Worm (Caenorhabditis elegans) whole organism, L4 larva: Measurements from ENCODE around the gene F58F9.8.
A peak's percentile ranks its signal among the peaks of the same experiment; 100 is the strongest.
"Not testable (repeated sequence)": the region's sequence is repeated elsewhere in the genome, so short reads cannot be mapped to it uniquely, and the experiment has no call there.

Experiments
- F37D6.2 ChIP-seq: sonication (generic microtip); optimal IDR thresholded peaks from 2 replicates; lab custom pipeline; 2016; ENCODE audit warnings: mild to moderate bottlenecking, missing genetic modification characterization, missing compliant biosample characterization
- Y75B8A.6 ChIP-seq: fragments of 200-800 bp; sonication (Bioruptor generic); IDR thresholded peaks from 2 replicates; pipeline ENCODE4 v1.3.6; 2022; ENCODE audit warnings: missing genetic modification reagents, missing genetic modification characterization, missing compliant biosample characterization
- aha-1 ChIP-seq: fragments of 150-350 bp; peaks from one replicate; lab custom pipeline; 2014; ENCODE audit warnings: missing biosample characterization, missing genetic modification characterization
- ama-1 ChIP-seq: fragments of 150-350 bp; optimal IDR thresholded peaks from 2 replicates; lab custom pipeline; 2014; ENCODE audit warnings: inconsistent platforms, mixed read lengths
- ceh-20 ChIP-seq: fragments of 200-800 bp; sonication (Bioruptor generic); IDR thresholded peaks from 2 replicates; pipeline ENCODE4 v1.3.6; 2022; ENCODE audit warnings: missing genetic modification reagents, missing genetic modification characterization, missing compliant biosample characterization
- ceh-44 ChIP-seq: fragments of 200-800 bp; sonication (Bioruptor generic); IDR thresholded peaks from 2 replicates; pipeline ENCODE4 v1.3.6; 2022; ENCODE audit warnings: missing genetic modification reagents, missing genetic modification characterization, missing compliant biosample characterization
- daf-16 ChIP-seq, 3 experiments: sonication (generic microtip); optimal IDR thresholded peaks; 2 replicates each; lab custom pipeline; 2016 to 2017; ENCODE audit warnings: missing genetic modification characterization in 3 of 3, missing genetic modification reagents in 3 of 3, mild to moderate bottlenecking in 2 of 3, missing compliant biosample characterization in 2 of 3, missing biosample characterization in 1 of 3, moderate library complexity in 1 of 3
- dmd-6 ChIP-seq: fragments of 200-800 bp; sonication (Bioruptor generic); IDR thresholded peaks from 2 replicates; pipeline ENCODE4 v1.3.6; 2022; ENCODE audit warnings: missing genetic modification reagents, missing genetic modification characterization, missing compliant biosample characterization
- dmd-9 ChIP-seq: fragments of 200-800 bp; sonication (Bioruptor generic); IDR thresholded peaks from 2 replicates; pipeline ENCODE4 v1.3.6; 2022; ENCODE audit warnings: missing genetic modification reagents, missing genetic modification characterization, missing compliant biosample characterization
- dve-1 ChIP-seq: sonication (generic microtip); optimal IDR thresholded peaks from 2 replicates; lab custom pipeline; 2017; ENCODE audit warnings: antibody characterized with exemption, mild to moderate bottlenecking, missing genetic modification characterization, missing compliant biosample characterization; ENCODE audit not compliant: insufficient read depth
- egl-43 ChIP-seq: fragments of 200-800 bp; sonication (Bioruptor generic); IDR thresholded peaks from 2 replicates; pipeline ENCODE4 v1.3.6; 2022; ENCODE audit warnings: missing genetic modification reagents, missing genetic modification characterization, missing compliant biosample characterization
- fos-1 ChIP-seq: fragments of 150-350 bp; optimal IDR thresholded peaks from 2 replicates; lab custom pipeline; 2014; ENCODE audit warnings: missing biosample characterization, missing genetic modification characterization
- gei-8 ChIP-seq: fragments of 200-800 bp; sonication (Bioruptor generic); optimal IDR thresholded peaks from 2 replicates; lab custom pipeline; 2018; ENCODE audit warnings: mild to moderate bottlenecking, missing genetic modification characterization, missing compliant biosample characterization
- hlh-11 ChIP-seq: fragments of 200-800 bp; sonication (Bioruptor generic); optimal IDR thresholded peaks from 2 replicates; lab custom pipeline; 2018; ENCODE audit warnings: mild to moderate bottlenecking, missing genetic modification characterization, missing compliant biosample characterization
- hlh-30 ChIP-seq: sonication (generic microtip); optimal IDR thresholded peaks from 2 replicates; lab custom pipeline; 2017; ENCODE audit warnings: antibody characterized with exemption, mild to moderate bottlenecking, missing genetic modification characterization, missing compliant biosample characterization; ENCODE audit not compliant: insufficient read depth
- lin-15B ChIP-seq: fragments of 150-350 bp; sonication (generic microtip); optimal IDR thresholded peaks from 3 replicates; lab custom pipeline; 2014; ENCODE audit warnings: missing biosample characterization, missing genetic modification characterization
- lin-38 ChIP-seq: fragments of 200-800 bp; sonication (Bioruptor generic); IDR thresholded peaks from 2 replicates; pipeline ENCODE4 v1.3.6; 2022; ENCODE audit warnings: missing genetic modification reagents, missing genetic modification characterization, missing compliant biosample characterization
- mdl-1 ChIP-seq, 2 experiments: fragments of 150-350 bp in 1 of 2; sonication (generic microtip) in 1 of 2; optimal IDR thresholded peaks; 2 replicates each; lab custom pipeline; 2014 to 2017; ENCODE audit warnings: missing biosample characterization in 2 of 2, missing genetic modification characterization in 2 of 2
- nhr-111 ChIP-seq: fragments of 200-800 bp; sonication (Bioruptor generic); optimal IDR thresholded peaks from 2 replicates; lab custom pipeline; 2018; ENCODE audit warnings: mild to moderate bottlenecking, missing genetic modification characterization, missing compliant biosample characterization
- nhr-28 ChIP-seq: fragments of 150-350 bp; optimal IDR thresholded peaks from 2 replicates; lab custom pipeline; 2014; ENCODE audit warnings: missing biosample characterization, missing genetic modification characterization
- nhr-41 ChIP-seq: fragments of 200-800 bp; sonication (Bioruptor generic); IDR thresholded peaks from 2 replicates; pipeline ENCODE4 v1.3.6; 2022; ENCODE audit warnings: missing genetic modification reagents, missing genetic modification characterization, missing compliant biosample characterization
- nhr-42 ChIP-seq: fragments of 200-800 bp; sonication (Bioruptor generic); IDR thresholded peaks from 2 replicates; pipeline ENCODE4 v1.3.6; 2022; ENCODE audit warnings: missing genetic modification characterization, missing compliant biosample characterization
- nhr-48 ChIP-seq: sonication (generic microtip); optimal IDR thresholded peaks from 2 replicates; lab custom pipeline; 2016; ENCODE audit warnings: mild to moderate bottlenecking, missing genetic modification characterization, missing compliant biosample characterization
- nhr-6 ChIP-seq: fragments of 150-350 bp; optimal IDR thresholded peaks from 2 replicates; lab custom pipeline; 2014; ENCODE audit warnings: missing biosample characterization, missing genetic modification characterization
- nhr-77 ChIP-seq: fragments of 150-350 bp; optimal IDR thresholded peaks from 2 replicates; lab custom pipeline; 2014; ENCODE audit warnings: missing biosample characterization, missing genetic modification characterization
- pha-4 ChIP-seq, 2 experiments: fragments of 150-350 bp in 1 of 2; fragments of 200-800 bp in 1 of 2; sonication (Bioruptor generic) in 1 of 2; IDR thresholded peaks in 1 of 2; optimal IDR thresholded peaks in 1 of 2; 2 replicates each; pipeline versions ENCODE4 v1.3.6 to Lab custom; 2014 to 2022; ENCODE audit warnings: missing genetic modification characterization in 2 of 2, missing genetic modification reagents in 2 of 2, missing biosample characterization in 1 of 2, missing compliant biosample characterization in 1 of 2
- pqm-1 ChIP-seq: sonication (generic microtip); optimal IDR thresholded peaks from 2 replicates; lab custom pipeline; 2017; ENCODE audit warnings: missing biosample characterization, missing genetic modification characterization
- sdz-12 ChIP-seq: fragments of 200-800 bp; sonication (Bioruptor generic); optimal IDR thresholded peaks from 2 replicates; lab custom pipeline; 2018; ENCODE audit warnings: mild to moderate bottlenecking, missing genetic modification characterization, missing compliant biosample characterization
- skn-1 ChIP-seq: fragments of 150-350 bp; optimal IDR thresholded peaks from 2 replicates; lab custom pipeline; 2014; ENCODE audit warnings: missing biosample characterization, missing genetic modification characterization
- tra-1 ChIP-seq: fragments of 200-800 bp; sonication (Bioruptor generic); IDR thresholded peaks from 2 replicates; pipeline ENCODE4 v1.3.6; 2022; ENCODE audit warnings: missing genetic modification reagents, missing genetic modification characterization, missing compliant biosample characterization
- unc-62 ChIP-seq, 3 experiments: fragments of 150-350 bp in 1 of 3; sonication (generic microtip); optimal IDR thresholded peaks in 2 of 3; peaks in 1 of 3; 1 replicate in 1 of 3; 2 replicates in 2 of 3; lab custom pipeline; 2014 to 2017; ENCODE audit warnings: missing biosample characterization in 3 of 3, missing genetic modification characterization in 3 of 3, missing genetic modification reagents in 3 of 3, missing genotype in 1 of 3
- vab-7 ChIP-seq: fragments of 200-800 bp; sonication (Bioruptor generic); IDR thresholded peaks from 2 replicates; pipeline ENCODE4 v1.3.6; 2022; ENCODE audit warnings: missing genetic modification reagents, missing genetic modification characterization, missing compliant biosample characterization
- zfp-3 ChIP-seq: fragments of 200-800 bp; sonication (Bioruptor generic); conservative IDR thresholded peaks from 2 replicates; pipeline ENCODE4 v1.3.6; 2022; ENCODE audit warnings: missing genetic modification reagents, missing genetic modification characterization, missing compliant biosample characterization
- zip-2 ChIP-seq: fragments of 150-350 bp; optimal IDR thresholded peaks from 2 replicates; lab custom pipeline; 2014; ENCODE audit warnings: missing biosample characterization, missing genetic modification characterization

The F58F9.8 gene

DNA sequence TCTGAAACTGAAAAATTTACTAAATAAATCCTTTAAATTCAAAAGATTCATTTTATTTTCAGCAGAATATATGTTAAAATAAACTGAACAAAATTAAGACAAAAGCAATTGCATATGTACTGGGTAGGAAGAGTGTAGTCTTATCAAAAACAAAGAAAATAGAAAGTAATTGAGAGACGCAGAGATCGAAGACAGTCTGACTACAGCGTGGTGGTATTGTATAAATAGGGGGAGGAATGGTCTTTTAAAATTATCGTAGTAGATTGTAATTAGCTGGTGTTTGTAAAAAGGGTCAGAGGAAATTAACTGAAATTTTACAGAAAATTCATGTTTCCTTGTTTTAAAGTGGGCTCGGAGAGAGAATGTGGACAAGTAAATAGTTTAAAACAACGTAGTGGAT is 10.5 kb downstream of the F58F9.8 start, which contains the start of gene acox-3:
Gene acox-3 (minus strand): TSS at position 7 of the 400 bp plus-strand sequence.
- peak; percentile 53 for TF ChIP-seq pqm-1
- TF ChIP-seq lin-38 (GFP tag; lab: Robert Waterston, UW), result no peak
- TF ChIP-seq dve-1 (tag; lab: Kevin White, UChicago), result peak; percentile 40
- no peak for TF ChIP-seq daf-16 (GFP tag; optimal IDR thresholded peaks at IDR 0.05; lab: Kevin White, UChicago)
- peak; percentile 88 for TF ChIP-seq daf-16 (tag; optimal IDR thresholded peaks at IDR 0.05; lab: Kevin White, UChicago)
- no peak for TF ChIP-seq unc-62 (GFP tag; optimal IDR thresholded peaks at IDR 0.05 in 1 of 2; lab: Kevin White, UChicago)
- no peak for TF ChIP-seq unc-62 (tag; optimal IDR thresholded peaks at IDR 0.05; lab: Kevin White, UChicago)
- TF ChIP-seq nhr-28, result peak; percentile 66
- 0 out of 2 replicates have a peak, but pooled peaks have one; percentile 13 for TF ChIP-seq dmd-6 (GFP tag; lab: Robert Waterston, UW)

DNA sequence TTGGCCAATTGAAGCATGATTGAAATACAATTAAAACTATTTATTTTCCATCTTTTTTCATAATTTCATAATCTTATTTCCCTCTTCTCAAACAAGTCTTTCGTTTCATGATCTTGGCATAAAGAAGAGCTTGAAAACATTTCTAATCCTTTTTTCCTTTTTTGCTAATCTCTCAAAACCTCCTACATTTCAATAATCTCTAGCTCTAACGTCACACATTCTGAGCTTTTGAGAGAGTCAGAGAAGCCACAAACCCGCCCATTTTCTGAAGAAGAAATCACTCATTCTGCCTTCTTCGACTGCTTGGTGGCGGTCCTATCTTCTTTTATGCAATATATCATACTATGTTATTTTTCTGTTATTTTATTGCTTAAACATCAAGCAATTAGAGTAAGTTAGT is 11.6 kb downstream of the F58F9.8 start, which contains the start of gene F58F9.1:
Gene F58F9.1 (plus strand): TSS at position 251 of the 400 bp plus-strand sequence.
- TF ChIP-seq nhr-77 (tag; lab: Kevin White, UChicago) (no peak), ama-1 (no peak), hlh-30 (peak; percentile 6), aha-1 (tag; lab: Kevin White, UChicago) (peak; percentile 44), unc-62 (GFP tag; optimal IDR thresholded peaks at IDR 0.05 in 1 of 2; lab: Kevin White, UChicago) (peak in 1 of 2 experiments; percentile 16), unc-62 (tag; optimal IDR thresholded peaks at IDR 0.05; lab: Kevin White, UChicago) (no peak), nhr-111 (GFP tag; lab: Kevin White, UChicago) (no peak)

DNA sequence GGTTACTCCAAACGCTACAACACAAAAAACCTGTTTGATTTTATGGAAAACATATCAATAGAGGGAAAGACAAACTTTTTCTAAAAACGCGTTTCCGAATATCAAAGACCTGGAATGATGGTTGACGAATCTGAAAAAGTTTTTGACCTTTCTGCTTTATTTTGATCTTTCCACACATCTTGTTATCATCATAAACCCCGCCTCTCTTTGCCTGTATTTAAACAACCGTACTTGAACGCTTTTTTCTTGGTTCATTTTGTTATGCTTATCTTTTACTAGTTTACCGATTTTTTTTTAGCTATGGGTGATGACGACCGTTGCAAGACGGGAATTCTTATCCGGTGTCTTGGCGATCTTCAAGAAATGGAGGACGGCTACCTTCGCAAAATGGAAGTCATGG is 15.0 kb downstream of the F58F9.8 start, which contains the start of gene T13A10.2:
Gene T13A10.2 (plus strand): TSS at position 301 of the 400 bp plus-strand sequence.
- not testable (repeated sequence) for TF ChIP-seq vab-7 (GFP tag; lab: Robert Waterston, UW); nhr-6 (tag; lab: Kevin White, UChicago); nhr-42

DNA sequence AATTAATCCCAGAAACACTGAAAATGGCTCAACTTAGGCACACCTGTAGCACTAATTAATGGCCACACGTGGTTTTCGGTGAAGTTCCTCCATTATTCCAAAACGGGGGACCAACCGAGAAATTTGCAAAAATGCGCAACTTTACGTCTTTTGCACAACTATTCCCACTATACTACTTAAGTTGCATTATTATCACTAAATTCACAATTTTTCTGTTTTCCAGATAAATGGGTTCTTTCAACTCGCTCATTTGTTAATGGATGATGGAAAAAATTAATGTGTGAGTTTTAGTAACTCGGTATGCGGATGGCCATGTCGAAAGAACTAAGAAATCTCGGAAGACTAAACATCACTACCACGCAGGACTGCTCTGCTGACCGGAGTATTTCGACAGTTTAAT is 16.7 kb downstream of the F58F9.8 start, which contains the start of gene T13A10.64:
Gene T13A10.64 (plus strand): TSS at position 301 of the 400 bp plus-strand sequence.
- no peak for TF ChIP-seq zip-2 (tag; lab: Kevin White, UChicago)

DNA sequence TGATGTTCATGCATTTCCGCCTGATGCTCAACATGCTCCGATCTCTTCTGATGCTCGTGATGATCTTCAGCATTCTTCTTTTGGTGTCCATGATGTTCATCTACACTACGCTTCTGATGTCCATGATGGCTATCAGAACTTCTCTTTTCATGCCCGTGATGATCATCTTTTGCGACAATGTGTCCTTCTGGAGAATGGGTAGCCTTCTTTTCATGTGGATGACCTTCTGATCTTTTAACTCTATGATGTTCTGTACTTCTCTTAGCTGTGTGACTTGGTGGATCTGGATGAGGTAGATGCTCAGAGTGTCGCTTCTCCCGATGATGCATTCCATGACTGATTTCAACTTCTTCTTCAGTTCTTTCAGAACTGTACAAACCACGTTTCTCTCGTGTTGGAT is 21.0 kb downstream of the F58F9.8 start:
- TF ChIP-seq ceh-20 (GFP tag; lab: Robert Waterston, UW), result no peak
- TF ChIP-seq F37D6.2 (tag; lab: Kevin White, UChicago), result no peak
- TF ChIP-seq tra-1 (GFP tag; lab: Robert Waterston, UW), result no peak
- TF ChIP-seq Y75B8A.6 (GFP tag; lab: Robert Waterston, UW), result no peak
- TF ChIP-seq unc-62 (GFP tag; optimal IDR thresholded peaks at IDR 0.05 in 1 of 2; lab: Kevin White, UChicago), result peak in 1 of 2 experiments; percentile 90
- TF ChIP-seq unc-62 (tag; optimal IDR thresholded peaks at IDR 0.05; lab: Kevin White, UChicago), result no peak
- TF ChIP-seq mdl-1 (tag; optimal IDR thresholded peaks at IDR 0.05; lab: Kevin White, UChicago), result no peak

DNA sequence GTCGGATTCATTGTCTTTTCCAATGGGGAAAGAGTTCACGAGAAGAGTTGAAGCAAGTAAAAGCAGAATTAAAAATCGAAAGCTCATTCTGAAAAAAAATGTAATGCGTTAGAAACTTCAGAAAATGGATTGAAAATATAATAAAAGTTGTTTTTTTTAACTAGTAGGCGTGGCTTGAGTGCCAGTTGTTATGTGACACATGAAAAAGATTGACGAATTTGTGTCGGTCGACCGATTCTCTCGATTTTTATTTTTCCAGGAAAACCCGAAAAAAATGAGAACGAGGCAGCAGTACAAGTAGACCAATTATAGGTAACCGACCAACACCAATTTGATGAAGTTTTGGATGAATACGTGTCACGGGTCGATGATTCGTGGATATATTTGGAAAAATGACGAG is 21.8 kb downstream of the F58F9.8 start, which contains the start of gene nlp-16:
Gene nlp-16 (minus strand): TSS at position 101 of the 400 bp plus-strand sequence.
- TF ChIP-seq egl-43 (no peak), zfp-3 (no peak), nhr-42 (no peak), pqm-1 (no peak), pha-4 (GFP tag; IDR thresholded peaks at IDR 0.05; lab: Robert Waterston, UW) (no peak), pha-4 (tag; optimal IDR thresholded peaks at IDR 0.05; lab: Kevin White, UChicago) (no peak), gei-8 (GFP tag; lab: Kevin White, UChicago) (no peak), hlh-11 (no peak), nhr-28 (no peak), fos-1 (tag; lab: Kevin White, UChicago) (no peak), sdz-12 (no peak), skn-1 (tag; lab: Kevin White, UChicago) (no peak), nhr-41 (GFP tag; lab: Robert Waterston, UW) (no peak), lin-15B (tag; lab: Kevin White, UChicago) (no peak), ceh-44 (GFP tag; lab: Robert Waterston, UW) (no peak), dmd-9 (GFP tag; lab: Robert Waterston, UW) (no peak), ama-1 (no peak), nhr-48 (no peak)
